Worm (Caenorhabditis elegans): ENCODE measurements around the gene C01G12.9.

- no peak for TF ChIP-seq pha-4 (tag; optimal IDR thresholded peaks at IDR 0.05)
- no peak for TF ChIP-seq pbrm-1 (GFP tag; IDR thresholded peaks at IDR 0.05)
- no peak for TF ChIP-seq C06A6.2 (GFP tag; conservative IDR thresholded peaks at IDR 0.05)
- no peak for TF ChIP-seq unc-62 (GFP tag; optimal IDR thresholded peaks at IDR 0.05)
- TF ChIP-seq ceh-58 (GFP tag; IDR thresholded peaks at IDR 0.05): no peak
- no peak for TF ChIP-seq ceh-100 (GFP tag; IDR thresholded peaks at IDR 0.05)
- no peak for TF ChIP-seq D2030.7 (GFP tag; IDR thresholded peaks at IDR 0.05)
- no peak for TF ChIP-seq F52B5.7 (tag; optimal IDR thresholded peaks at IDR 0.05)
These were observed 32.5 kb downstream of the C01G12.9 start for ce11 chrII:14611307-14611706.
